Worm (Caenorhabditis elegans): ENCODE data around the gene mig-38.

mig-38 gene

DNA sequence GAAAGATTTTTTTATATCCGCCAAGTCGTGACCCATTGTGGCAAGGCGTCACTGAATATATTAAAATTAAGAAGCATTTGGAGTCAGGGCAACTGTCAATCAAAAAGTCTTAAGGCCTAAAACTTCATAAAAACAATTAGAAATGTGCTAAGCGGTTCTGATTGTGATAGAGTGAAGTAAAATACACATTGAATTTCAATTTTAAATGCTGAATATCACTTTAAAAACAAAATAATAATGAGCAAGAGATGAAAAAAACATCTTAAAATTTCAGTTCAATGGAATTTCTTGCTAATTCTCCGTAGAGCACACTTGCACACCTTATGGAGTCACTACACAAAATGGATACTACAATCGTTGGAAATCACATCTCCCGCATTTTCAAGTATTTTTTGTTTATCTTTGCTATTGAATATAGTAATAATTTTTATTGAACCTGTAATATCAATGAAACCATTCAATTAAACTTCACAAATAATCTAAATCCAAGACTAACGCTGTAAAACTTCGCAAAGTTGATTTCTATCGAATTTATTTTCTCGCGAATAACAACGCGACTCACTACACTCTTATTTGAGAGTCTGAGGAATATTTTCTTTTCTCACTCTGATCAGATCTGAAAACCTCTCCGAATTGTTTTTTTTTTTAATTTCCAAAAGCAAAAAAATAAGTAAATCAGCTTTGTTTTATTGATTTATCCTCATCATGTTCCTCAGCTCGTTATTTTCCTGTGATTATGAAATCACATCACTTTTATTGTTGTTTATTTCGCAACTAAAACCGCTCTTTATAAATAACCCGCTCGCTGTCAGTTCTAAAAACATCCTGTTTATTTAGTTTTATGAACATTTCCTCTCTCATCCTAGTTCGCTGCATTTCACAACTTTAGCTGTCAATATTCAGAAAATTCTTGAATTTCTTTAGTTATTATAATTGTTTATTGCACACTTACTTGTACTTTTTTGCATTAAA is 41.7 kb downstream of the mig-38 start, which contains the start of gene mars-1 (continued):
- TF ChIP-seq K11D2.4 (GFP tag; IDR thresholded peaks at IDR 0.05) (0 out of 2 replicates have a peak, but pooled peaks have one; percentile 31), pbrm-1 (GFP tag; IDR thresholded peaks at IDR 0.05) (0 out of 2 replicates have a peak, but pooled peaks have one; percentile 24), ZK185.1 (tag; optimal IDR thresholded peaks at IDR 0.05; ENCODE audit: poor library complexity, severe bottlenecking) (no peak), mcd-1 (GFP tag; IDR thresholded peaks at IDR 0.05) (peak; percentile 88), die-1 (tag; optimal IDR thresholded peaks at IDR 0.05) (no peak), F22D6.2 (tag; optimal IDR thresholded peaks at IDR 0.05) (no peak), F55B11.4 (tag; optimal IDR thresholded peaks at IDR 0.05; ENCODE audit: borderline replicate concordance, insufficient read depth) (no peak), madf-3 (GFP tag; IDR thresholded peaks at IDR 0.05) (no peak), mxl-1 (tag; optimal IDR thresholded peaks at IDR 0.05) (no peak), chd-7 (tag; optimal IDR thresholded peaks at IDR 0.05) (no peak), Y95B8A.8 (GFP tag; IDR thresholded peaks at IDR 0.05) (no peak), mel-28 (tag; optimal IDR thresholded peaks at IDR 0.05; ENCODE audit: borderline replicate concordance) (no peak), pha-4 (tag; optimal IDR thresholded peaks at IDR 0.05) (no peak), attf-6 (GFP tag; IDR thresholded peaks at IDR 0.05) (no peak), ama-1 (optimal IDR thresholded peaks at IDR 0.05) (no peak), ama-1 (GFP tag; optimal IDR thresholded peaks at IDR 0.05) (no peak), attf-5 (GFP tag; optimal IDR thresholded peaks at IDR 0.05) (peak; percentile 54), F33H1.4 (GFP tag; IDR thresholded peaks at IDR 0.05) (0 out of 2 replicates have a peak, but pooled peaks have one; percentile 17), cebp-2 (GFP tag; IDR thresholded peaks at IDR 0.05) (no peak), athp-1 (tag; optimal IDR thresholded peaks at IDR 0.05) (no peak), madf-10 (tag; optimal IDR thresholded peaks at IDR 0.05) (peak; percentile 1), F49E8.2 (tag; optimal IDR thresholded peaks at IDR 0.05; ENCODE audit: insufficient read depth) (no peak), hlh-26 (GFP tag; conservative IDR thresholded peaks at IDR 0.05) (no peak), snpc-3.4 (tag; optimal IDR thresholded peaks at IDR 0.05) (no peak), ceh-91 (GFP tag; IDR thresholded peaks at IDR 0.05) (no peak), hmg-20 (GFP tag; IDR thresholded peaks at IDR 0.05) (no peak), ztf-3 (GFP tag; optimal IDR thresholded peaks at IDR 0.05) (no peak), lin-40 (tag; optimal IDR thresholded peaks at IDR 0.05) (peak; percentile 18), zfh-2 (GFP tag; conservative IDR thresholded peaks at IDR 0.05) (no peak), tlf-1 (GFP tag; optimal IDR thresholded peaks at IDR 0.05) (no peak), nfya-1 (tag; optimal IDR thresholded peaks at IDR 0.05; ENCODE audit: borderline replicate concordance, insufficient read depth) (no peak), ztf-28 (GFP tag; IDR thresholded peaks at IDR 0.05) (no peak), sptf-2 (GFP tag; optimal IDR thresholded peaks at IDR 0.05) (no peak), snpc-1.1 (tag; optimal IDR thresholded peaks at IDR 0.05; ENCODE audit: insufficient read depth) (no peak), C06A6.2 (GFP tag; conservative IDR thresholded peaks at IDR 0.05) (no peak), nfya-2 (GFP tag; IDR thresholded peaks at IDR 0.05) (no peak), F37B4.10 (GFP tag; IDR thresholded peaks at IDR 0.05) (no peak), egrh-3 (GFP tag; IDR thresholded peaks at IDR 0.05) (no peak), rpc-1 (optimal IDR thresholded peaks at IDR 0.05) (no peak), rpc-1 (tag; optimal IDR thresholded peaks at IDR 0.05) (no peak), nhr-27 (tag; optimal IDR thresholded peaks at IDR 0.05) (no peak)
